Fruit fly (Drosophila melanogaster) whole organism, embryonic: ENCODE results near the gene Mtr3.

ENCODE experiments used
- Abd-B ChIP-seq: fragments of 200-800 bp; sonication (Bioruptor generic); optimal IDR thresholded peaks from 2 replicates; lab custom pipeline; 2018; ENCODE audit warnings: missing biosample characterization, mild to moderate bottlenecking, missing genetic modification characterization, moderate library complexity
- Ada2b ChIP-seq: fragments of 200-800 bp; sonication (Bioruptor generic); IDR thresholded peaks from 2 replicates; pipeline ENCODE4 v1.3.6; 2022; ENCODE audit warnings: missing biosample characterization, missing genetic modification characterization
- Blimp-1 ChIP-seq: fragments of 200-800 bp; sonication (Bioruptor generic); optimal IDR thresholded peaks from 3 replicates; lab custom pipeline; 2018; ENCODE audit warnings: missing biosample characterization, missing genetic modification characterization, mild to moderate bottlenecking, moderate library complexity, missing genetic modification reagents
- CG10462 ChIP-seq: fragments of 200-800 bp; sonication (Bioruptor generic); optimal IDR thresholded peaks from 2 replicates; lab custom pipeline; 2016; ENCODE audit warnings: missing biosample characterization, missing genetic modification characterization
- CG11456 ChIP-seq: fragments of 200-800 bp; sonication (Bioruptor generic); IDR thresholded peaks from 3 replicates; pipeline ENCODE4 v1.3.6; 2022; ENCODE audit warnings: missing biosample characterization, missing genetic modification characterization
- CG11504 ChIP-seq: fragments of 200-800 bp; sonication (Bioruptor generic); optimal IDR thresholded peaks from 3 replicates; lab custom pipeline; 2019; ENCODE audit warnings: missing biosample characterization, mild to moderate bottlenecking, missing genetic modification characterization, moderate library complexity
- CG12299 ChIP-seq: fragments of 200-800 bp; sonication (Bioruptor generic); optimal IDR thresholded peaks from 2 replicates; lab custom pipeline; 2018; ENCODE audit warnings: missing biosample characterization, mild to moderate bottlenecking, missing genetic modification characterization
- CG12769 ChIP-seq: fragments of 200-800 bp; sonication (Bioruptor generic); optimal IDR thresholded peaks from 2 replicates; lab custom pipeline; 2019; ENCODE audit warnings: missing biosample characterization, mild to moderate bottlenecking, missing genetic modification characterization, moderate library complexity
- CG13894 ChIP-seq: fragments of 200-800 bp; sonication (Bioruptor generic); optimal IDR thresholded peaks from 3 replicates; lab custom pipeline; 2018; ENCODE audit warnings: missing biosample characterization, mild to moderate bottlenecking, missing genetic modification characterization, moderate library complexity
- CG18476 ChIP-seq: fragments of 200-800 bp; sonication (Bioruptor generic); optimal IDR thresholded peaks from 2 replicates; lab custom pipeline; 2016; ENCODE audit warnings: missing biosample characterization, mild to moderate bottlenecking, missing genetic modification characterization
- CG2120 ChIP-seq: fragments of 200-800 bp; sonication (Bioruptor generic); optimal IDR thresholded peaks from 3 replicates; lab custom pipeline; 2016; ENCODE audit warnings: missing biosample characterization, missing genetic modification characterization
- CG2129 ChIP-seq: fragments of 200-800 bp; sonication (Bioruptor generic); IDR thresholded peaks from 2 replicates; pipeline ENCODE4 v1.3.6; 2022; ENCODE audit warnings: missing biosample characterization, missing genetic modification characterization; ENCODE audit not compliant: partially characterized antibody
- CG30403 ChIP-seq: fragments of 200-800 bp; sonication (Bioruptor generic); optimal IDR thresholded peaks from 3 replicates; lab custom pipeline; 2016; ENCODE audit warnings: missing biosample characterization, missing genetic modification characterization
- CG31441 ChIP-seq: fragments of 200-800 bp; sonication (Bioruptor generic); IDR thresholded peaks from 2 replicates; pipeline ENCODE4 v1.3.6; 2022; ENCODE audit warnings: missing biosample characterization, missing genetic modification characterization
- CG32532 ChIP-seq: fragments of 200-800 bp; sonication (Bioruptor generic); IDR thresholded peaks from 2 replicates; pipeline ENCODE4 v1.3.6; 2022; ENCODE audit warnings: missing biosample characterization, missing genetic modification characterization
- CG3726 ChIP-seq: fragments of 200-800 bp; sonication (Bioruptor generic); IDR thresholded peaks from 3 replicates; pipeline ENCODE4, ENCODE4 v1.3.6; 2022; ENCODE audit warnings: missing biosample characterization, missing genetic modification characterization
- CG3838 ChIP-seq: fragments of 200-800 bp; sonication (Bioruptor generic); optimal IDR thresholded peaks from 3 replicates; lab custom pipeline; 2016; ENCODE audit warnings: missing biosample characterization, missing genetic modification characterization
- CG43689 ChIP-seq: fragments of 200-800 bp; sonication (Bioruptor generic); IDR thresholded peaks from 2 replicates; pipeline ENCODE4 v1.3.6; 2022; ENCODE audit warnings: missing biosample characterization, missing genetic modification characterization
- CG4404 ChIP-seq: fragments of 200-800 bp; sonication (Bioruptor generic); IDR thresholded peaks from 2 replicates; pipeline ENCODE4 v1.3.6; 2022; ENCODE audit warnings: missing biosample characterization, missing genetic modification characterization
- CG5245 ChIP-seq: fragments of 200-800 bp; sonication (Bioruptor generic); optimal IDR thresholded peaks from 3 replicates; lab custom pipeline; 2016; ENCODE audit warnings: missing biosample characterization, missing genetic modification characterization
- Deaf1 ChIP-seq: fragments of 200-800 bp; optimal IDR thresholded peaks from 3 replicates; lab custom pipeline; 2019; ENCODE audit warnings: missing biosample characterization, mild to moderate bottlenecking, missing genetic modification characterization, moderate library complexity
- H15 ChIP-seq: fragments of 200-800 bp; sonication (Bioruptor generic); IDR thresholded peaks from 3 replicates; pipeline ENCODE4 v1.3.6; 2022; ENCODE audit warnings: missing biosample characterization, missing genetic modification characterization
- Hmx ChIP-seq: fragments of 200-800 bp; sonication (Bioruptor generic); optimal IDR thresholded peaks from 2 replicates; lab custom pipeline; 2016; ENCODE audit warnings: missing biosample characterization, missing genetic modification characterization
- Lpt ChIP-seq: fragments of >200 bp; optimal IDR thresholded peaks from 2 replicates; lab custom pipeline; 2018; ENCODE audit warnings: missing biosample characterization, missing genetic modification characterization
- Meics ChIP-seq: fragments of 200-800 bp; sonication (Bioruptor generic); optimal IDR thresholded peaks from 2 replicates; lab custom pipeline; 2017; ENCODE audit warnings: missing biosample characterization, mild to moderate bottlenecking, missing genetic modification characterization
- Mrtf ChIP-seq: fragments of 200-800 bp; sonication (Bioruptor generic); IDR thresholded peaks from 3 replicates; pipeline ENCODE4 v1.3.6; 2022; ENCODE audit warnings: missing biosample characterization, missing genetic modification characterization
- NFAT ChIP-seq: fragments of 200-800 bp; sonication (Bioruptor generic); IDR thresholded peaks from 2 replicates; pipeline ENCODE4 v1.3.6; 2022; ENCODE audit warnings: missing biosample characterization, missing genetic modification characterization
- NK7.1 ChIP-seq: fragments of 200-800 bp; sonication (Bioruptor generic); optimal IDR thresholded peaks from 3 replicates; lab custom pipeline; 2016; ENCODE audit warnings: missing biosample characterization, missing genetic modification characterization
- Neu2 ChIP-seq: fragments of 200-800 bp; sonication (Bioruptor generic); optimal IDR thresholded peaks from 3 replicates; lab custom pipeline; 2016; ENCODE audit warnings: missing biosample characterization, missing genetic modification characterization, borderline replicate concordance
- Nf-YB ChIP-seq: fragments of 200-800 bp; sonication (Bioruptor generic); optimal IDR thresholded peaks from 3 replicates; lab custom pipeline; 2019; ENCODE audit warnings: missing biosample characterization, mild to moderate bottlenecking, missing genetic modification characterization, moderate library complexity
- Six4 ChIP-seq: fragments of 200-800 bp; sonication (Bioruptor generic); optimal IDR thresholded peaks from 2 replicates; lab custom pipeline; 2016; ENCODE audit warnings: missing biosample characterization, missing genetic modification characterization
- Sox102F ChIP-seq: fragments of 200-800 bp; sonication (Bioruptor generic); optimal IDR thresholded peaks from 2 replicates; lab custom pipeline; 2018; ENCODE audit warnings: missing biosample characterization, mild to moderate bottlenecking, missing genetic modification characterization, moderate library complexity
- TFAM ChIP-seq: fragments of 200-800 bp; sonication (Bioruptor generic); optimal IDR thresholded peaks from 2 replicates; lab custom pipeline; 2017; ENCODE audit warnings: missing biosample characterization, missing genetic modification characterization, inconsistent platforms
- Trl ChIP-seq, 3 experiments: fragments of >200 bp in 2 of 3; fragments of 200-800 bp in 1 of 3; sonication (Bioruptor generic) in 1 of 3; optimal IDR thresholded peaks; 2 replicates in 1 of 3; 3 replicates in 2 of 3; lab custom pipeline; 2016 to 2017; ENCODE audit warnings: missing biosample characterization in 1 of 3, missing genetic modification characterization in 1 of 3
- Xbp1 ChIP-seq: fragments of 200-800 bp; sonication (Bioruptor generic); optimal IDR thresholded peaks from 3 replicates; lab custom pipeline; 2016; ENCODE audit warnings: missing biosample characterization, mild to moderate bottlenecking, missing genetic modification characterization
- br ChIP-seq: fragments of >200 bp; optimal IDR thresholded peaks from 2 replicates; lab custom pipeline; 2017
- chm ChIP-seq: fragments of 200-800 bp; sonication (Bioruptor generic); IDR thresholded peaks from 2 replicates; pipeline ENCODE4 v1.3.6; 2022; ENCODE audit warnings: missing biosample characterization, missing genetic modification characterization
- croc ChIP-seq: fragments of 200-800 bp; sonication (Bioruptor generic); conservative IDR thresholded peaks from 3 replicates; pipeline ENCODE4 v1.3.6; 2022; ENCODE audit warnings: missing biosample characterization, missing genetic modification characterization
- cwo ChIP-seq: fragments of 200-800 bp; sonication (Bioruptor generic); optimal IDR thresholded peaks from 3 replicates; lab custom pipeline; 2017; ENCODE audit warnings: missing biosample characterization, missing genetic modification characterization, mild to moderate bottlenecking, moderate library complexity, missing genetic modification reagents
- danr ChIP-seq: fragments of 200-800 bp; sonication (Bioruptor generic); IDR thresholded peaks from 2 replicates; pipeline ENCODE4 v1.3.6; 2022; ENCODE audit warnings: missing biosample characterization, missing genetic modification characterization
- dimm ChIP-seq: fragments of 200-800 bp; sonication (Bioruptor generic); IDR thresholded peaks from 2 replicates; pipeline ENCODE4 v1.3.6; 2022; ENCODE audit warnings: missing biosample characterization, missing genetic modification characterization
- dmrt11E ChIP-seq: fragments of 200-800 bp; sonication (Bioruptor generic); optimal IDR thresholded peaks from 3 replicates; lab custom pipeline; 2018; ENCODE audit warnings: missing biosample characterization, mild to moderate bottlenecking, missing genetic modification characterization, moderate library complexity
- eyg ChIP-seq: fragments of 200-800 bp; sonication (Bioruptor generic); optimal IDR thresholded peaks from 3 replicates; lab custom pipeline; 2016; ENCODE audit warnings: missing biosample characterization, missing genetic modification characterization
- fu2 ChIP-seq: fragments of 200-800 bp; sonication (Bioruptor generic); optimal IDR thresholded peaks from 2 replicates; lab custom pipeline; 2016; ENCODE audit warnings: missing biosample characterization, missing genetic modification characterization
- hbn ChIP-seq: fragments of 200-800 bp; sonication (Bioruptor generic); IDR thresholded peaks from 2 replicates; pipeline ENCODE4 v1.3.6; 2022; ENCODE audit warnings: missing biosample characterization, missing genetic modification characterization; ENCODE audit not compliant: partially characterized antibody
- jigr1 ChIP-seq: fragments of 200-800 bp; sonication (Bioruptor generic); IDR thresholded peaks from 3 replicates; pipeline ENCODE4 v1.3.6; 2022; ENCODE audit warnings: missing biosample characterization, missing genetic modification characterization
- knrl ChIP-seq: fragments of 200-800 bp; sonication (Bioruptor generic); IDR thresholded peaks from 3 replicates; pipeline ENCODE4 v1.3.6; 2022; ENCODE audit warnings: missing biosample characterization, missing genetic modification characterization; ENCODE audit not compliant: partially characterized antibody
- lab ChIP-seq: fragments of 200-800 bp; sonication (Bioruptor generic); optimal IDR thresholded peaks from 3 replicates; lab custom pipeline; 2017; ENCODE audit warnings: missing biosample characterization, missing genetic modification characterization, mild to moderate bottlenecking, moderate library complexity, missing genetic modification reagents
- peb ChIP-seq: fragments of 200-800 bp; sonication (Bioruptor generic); IDR thresholded peaks from 2 replicates; pipeline ENCODE4 v1.3.6; 2022; ENCODE audit warnings: missing biosample characterization, missing genetic modification characterization

Gene Mtr3

DNA sequence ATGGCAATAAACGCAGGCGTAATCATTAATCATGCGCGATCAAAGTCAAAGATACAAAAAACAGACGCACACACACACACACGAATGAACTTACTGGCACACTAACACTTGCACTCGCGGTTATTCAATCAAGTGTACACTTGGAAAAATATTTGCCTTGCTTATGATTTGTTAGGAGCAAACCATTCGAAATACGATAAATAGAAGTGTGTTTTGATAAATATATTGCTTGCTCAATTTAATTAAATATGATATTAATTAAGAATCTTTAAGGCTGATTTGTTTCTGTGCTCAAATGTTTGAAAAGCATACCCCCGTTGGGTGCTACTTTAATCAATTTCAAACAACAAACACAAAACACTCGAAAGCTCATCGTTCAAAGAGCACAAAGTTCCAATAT lies 32.0 kb upstream of the Mtr3 start (continued):
- TF ChIP-seq Trl (optimal IDR thresholded peaks at IDR 0.05; lab: Kevin White, UChicago), result no peak
- TF ChIP-seq Trl (GFP tag; optimal IDR thresholded peaks at IDR 0.05; lab: Kevin White, UChicago), result no peak
- no peak for TF ChIP-seq CG5245 (GFP tag; lab: Kevin White, UChicago)
- TF ChIP-seq CG31441, result no peak
- no peak for TF ChIP-seq H15 (GFP tag; lab: Robert Waterston, UW)
- TF ChIP-seq croc (GFP tag; lab: Robert Waterston, UW), result no peak
- TF ChIP-seq br, result no peak
- TF ChIP-seq jigr1 (GFP tag; lab: Robert Waterston, UW), result no peak
- no peak for TF ChIP-seq peb (GFP tag; lab: Robert Waterston, UW)
- no peak for TF ChIP-seq Mrtf (GFP tag; lab: Robert Waterston, UW)
- TF ChIP-seq CG11456, result no peak
- no peak for TF ChIP-seq Six4 (GFP tag; lab: Kevin White, UChicago)
- no peak for TF ChIP-seq chm (GFP tag; lab: Robert Waterston, UW)
- no peak for TF ChIP-seq danr
- TF ChIP-seq CG30403, result peak; percentile 33
- no peak for TF ChIP-seq CG32532 (GFP tag; lab: Robert Waterston, UW)
- peak; percentile 39 for TF ChIP-seq Blimp-1 (GFP tag; lab: Kevin White, UChicago)
- TF ChIP-seq Abd-B (GFP tag; lab: Kevin White, UChicago), result peak; percentile 3
- peak; percentile 22 for TF ChIP-seq CG2120 (GFP tag; lab: Kevin White, UChicago)
- TF ChIP-seq CG4404 (GFP tag; lab: Robert Waterston, UW), result no peak
- no peak for TF ChIP-seq CG3726 (GFP tag; lab: Robert Waterston, UW)
- no peak for TF ChIP-seq TFAM (GFP tag; lab: Kevin White, UChicago)
- peak; percentile 1 for TF ChIP-seq CG18476 (GFP tag; lab: Kevin White, UChicago)
- TF ChIP-seq NFAT, result no peak
- TF ChIP-seq CG11504 (tag; lab: Kevin White, UChicago), result peak; percentile 45
- peak; percentile 39 for TF ChIP-seq Meics (GFP tag; lab: Kevin White, UChicago)
- TF ChIP-seq CG2129 (GFP tag; lab: Robert Waterston, UW), result no peak
- TF ChIP-seq Deaf1, result no peak
- no peak for TF ChIP-seq CG3838
- TF ChIP-seq Lpt (GFP tag; lab: Kevin White, UChicago), result no peak
- TF ChIP-seq CG12769 (tag; lab: Kevin White, UChicago), result peak; percentile 17
- TF ChIP-seq eyg (GFP tag; lab: Kevin White, UChicago), result no peak
- TF ChIP-seq knrl, result no peak
- TF ChIP-seq Sox102F, result peak; percentile 52
- no peak for TF ChIP-seq CG12299 (tag; lab: Kevin White, UChicago)
- TF ChIP-seq fu2 (GFP tag; lab: Kevin White, UChicago), result no peak
- TF ChIP-seq Nf-YB (GFP tag; lab: Kevin White, UChicago), result no peak
- no peak for TF ChIP-seq CG43689 (GFP tag; lab: Robert Waterston, UW)
- no peak for TF ChIP-seq Neu2 (GFP tag; lab: Kevin White, UChicago)
- TF ChIP-seq dimm (GFP tag; lab: Robert Waterston, UW), result no peak
- TF ChIP-seq Hmx (GFP tag; lab: Kevin White, UChicago), result no peak
- no peak for TF ChIP-seq NK7.1 (GFP tag; lab: Kevin White, UChicago)
- TF ChIP-seq dmrt11E (tag; lab: Kevin White, UChicago), result no peak
- no peak for TF ChIP-seq CG10462 (GFP tag; lab: Kevin White, UChicago)
- TF ChIP-seq Xbp1 (GFP tag; lab: Kevin White, UChicago), result peak; percentile 28
- 0 out of 2 replicates have a peak, but pooled peaks have one; percentile 10 for TF ChIP-seq Ada2b (GFP tag; lab: Robert Waterston, UW)
- TF ChIP-seq hbn (GFP tag; lab: Robert Waterston, UW), result no peak
- TF ChIP-seq CG13894 (tag; lab: Kevin White, UChicago), result no peak
- peak; percentile 8 for TF ChIP-seq cwo
- peak; percentile 36 for TF ChIP-seq lab (GFP tag; lab: Kevin White, UChicago)
